Worm (Caenorhabditis elegans) whole organism, L1 larva: ENCODE data around the gene glp-1.

Source experiments
- C16A3.4 ChIP-seq: fragments of 150-350 bp; optimal IDR thresholded peaks from 2 replicates; lab custom pipeline; 2014; ENCODE audit warnings: missing biosample characterization, missing genetic modification characterization
- C34B4.2 ChIP-seq: sonication (generic microtip); optimal IDR thresholded peaks from 2 replicates; lab custom pipeline; 2017; ENCODE audit warnings: mild to moderate bottlenecking, missing genetic modification characterization, missing compliant biosample characterization
- Y116A8C.19 ChIP-seq: sonication (generic microtip); optimal IDR thresholded peaks from 2 replicates; lab custom pipeline; 2016; ENCODE audit warnings: missing compliant biosample characterization, missing genetic modification characterization, borderline replicate concordance
- alr-1 ChIP-seq: fragments of 200-800 bp; sonication (Bioruptor generic); optimal IDR thresholded peaks from 2 replicates; lab custom pipeline; 2018; ENCODE audit warnings: borderline replicate concordance, mild to moderate bottlenecking, missing genetic modification characterization, missing compliant biosample characterization
- aly-2 ChIP-seq: fragments of 150-350 bp; optimal IDR thresholded peaks from 2 replicates; lab custom pipeline; 2014; ENCODE audit warnings: missing biosample characterization, missing genetic modification characterization
- blmp-1 ChIP-seq: fragments of 150-350 bp; optimal IDR thresholded peaks from 2 replicates; lab custom pipeline; 2014; ENCODE audit warnings: missing biosample characterization, missing genetic modification characterization
- ceh-63 ChIP-seq: fragments of 200-800 bp; sonication (Bioruptor generic); optimal IDR thresholded peaks from 2 replicates; lab custom pipeline; 2018; ENCODE audit warnings: mild to moderate bottlenecking, missing genetic modification characterization, missing compliant biosample characterization
- ceh-8 ChIP-seq: fragments of 200-800 bp; sonication (Bioruptor generic); optimal IDR thresholded peaks from 2 replicates; lab custom pipeline; 2018; ENCODE audit warnings: mild to moderate bottlenecking, missing genetic modification characterization, moderate library complexity, missing compliant biosample characterization
- ceh-90 ChIP-seq: sonication (generic microtip); optimal IDR thresholded peaks from 2 replicates; lab custom pipeline; 2016; ENCODE audit warnings: missing genetic modification characterization, missing compliant biosample characterization
- dpl-1 ChIP-seq, 3 experiments: fragments of 150-350 bp in 2 of 3; sonication (generic microtip) in 1 of 3; optimal IDR thresholded peaks; 2 replicates each; lab custom pipeline; 2014 to 2017; ENCODE audit warnings: missing biosample characterization in 3 of 3, missing genetic modification characterization in 3 of 3, missing genetic modification reagents in 3 of 3
- efl-1 ChIP-seq, 4 experiments: fragments of 150-350 bp; optimal IDR thresholded peaks in 3 of 4; peaks in 1 of 4; 1 replicate in 1 of 4; 2 replicates in 3 of 4; lab custom pipeline; 2014; ENCODE audit warnings: missing biosample characterization in 2 of 4, missing genetic modification characterization in 2 of 4, missing genetic modification reagents in 2 of 4
- efl-3 ChIP-seq: fragments of 200-800 bp; sonication (Bioruptor generic); optimal IDR thresholded peaks from 2 replicates; lab custom pipeline; 2018; ENCODE audit warnings: mild to moderate bottlenecking, missing genetic modification characterization, missing compliant biosample characterization
- egl-27 ChIP-seq, 2 experiments: fragments of 150-350 bp in 1 of 2; sonication (generic microtip); optimal IDR thresholded peaks; 3 replicates each; lab custom pipeline; 2017 to 2018; ENCODE audit warnings: missing biosample characterization in 2 of 2, missing genetic modification characterization in 2 of 2, missing genetic modification reagents in 2 of 2
- elt-2 ChIP-seq: sonication (generic microtip); optimal IDR thresholded peaks from 2 replicates; lab custom pipeline; 2016; ENCODE audit warnings: missing genetic modification characterization, mild to moderate bottlenecking, inconsistent platforms, missing compliant biosample characterization, missing genetic modification reagents
- elt-3 ChIP-seq, 6 experiments: fragments of 150-350 bp in 1 of 6; sonication (generic microtip); optimal IDR thresholded peaks; 2 replicates each; lab custom pipeline; 2017 to 2018; ENCODE audit warnings: missing biosample characterization in 6 of 6, missing genetic modification characterization in 6 of 6, inconsistent platforms in 1 of 6
- fkh-10 ChIP-seq: sonication (generic microtip); optimal IDR thresholded peaks from 2 replicates; lab custom pipeline; 2017; ENCODE audit warnings: missing biosample characterization, missing genetic modification reagents, missing genetic modification characterization
- grh-1 ChIP-seq: fragments of 200-800 bp; sonication (Bioruptor generic); IDR thresholded peaks from 2 replicates; pipeline ENCODE4 v1.3.6; 2022; ENCODE audit warnings: missing genetic modification reagents, missing genetic modification characterization, missing compliant biosample characterization
- hlh-4 ChIP-seq: sonication (generic microtip); optimal IDR thresholded peaks from 2 replicates; lab custom pipeline; 2016; ENCODE audit warnings: mild to moderate bottlenecking, missing genetic modification characterization, missing compliant biosample characterization
- hpl-2 ChIP-seq: fragments of 150-350 bp; optimal IDR thresholded peaks from 2 replicates; lab custom pipeline; 2014; ENCODE audit warnings: missing biosample characterization, missing genetic modification reagents, missing genetic modification characterization
- irx-1 ChIP-seq: sonication (generic microtip); optimal IDR thresholded peaks from 2 replicates; lab custom pipeline; 2016; ENCODE audit warnings: missing genetic modification characterization, missing compliant biosample characterization
- isw-1 ChIP-seq: fragments of 200-800 bp; sonication (Bioruptor generic); IDR thresholded peaks from 2 replicates; pipeline ENCODE4 v1.3.6; 2022; ENCODE audit warnings: missing genetic modification characterization, missing compliant biosample characterization
- jun-1 ChIP-seq: fragments of 150-350 bp; optimal IDR thresholded peaks from 2 replicates; lab custom pipeline; 2014; ENCODE audit warnings: missing biosample characterization, missing genetic modification reagents, missing genetic modification characterization
- lin-15B ChIP-seq: fragments of 150-350 bp; sonication (generic microtip); optimal IDR thresholded peaks from 3 replicates; lab custom pipeline; 2014; ENCODE audit warnings: missing biosample characterization, missing genetic modification characterization
- lir-3 ChIP-seq: sonication (generic microtip); optimal IDR thresholded peaks from 2 replicates; lab custom pipeline; 2016; ENCODE audit warnings: mild to moderate bottlenecking, missing genetic modification characterization, moderate library complexity, missing compliant biosample characterization; ENCODE audit not compliant: poor library complexity
- lsy-2 ChIP-seq, 2 experiments: fragments of 150-350 bp; optimal IDR thresholded peaks; 2 replicates each; lab custom pipeline; 2014; ENCODE audit warnings: missing biosample characterization in 2 of 2, missing genetic modification characterization in 2 of 2
- mab-9 ChIP-seq: fragments of 200-800 bp; sonication (Bioruptor generic); IDR thresholded peaks from 2 replicates; pipeline ENCODE4 v1.3.6; 2022; ENCODE audit warnings: missing genetic modification reagents, missing genetic modification characterization, missing compliant biosample characterization
- mdl-1 ChIP-seq, 2 experiments: fragments of 150-350 bp; optimal IDR thresholded peaks; 2 replicates each; lab custom pipeline; 2014 to 2017; ENCODE audit warnings: missing biosample characterization in 2 of 2, missing genetic modification characterization in 2 of 2, inconsistent platforms in 1 of 2
- mef-2 ChIP-seq: fragments of 150-350 bp; optimal IDR thresholded peaks from 2 replicates; lab custom pipeline; 2014; ENCODE audit warnings: missing biosample characterization, missing genetic modification characterization
- mep-1 ChIP-seq: fragments of 150-350 bp; optimal IDR thresholded peaks from 2 replicates; lab custom pipeline; 2014; ENCODE audit warnings: missing biosample characterization, missing genetic modification characterization
- nhr-12 ChIP-seq: sonication (generic microtip); optimal IDR thresholded peaks from 2 replicates; lab custom pipeline; 2017; ENCODE audit warnings: missing biosample characterization, missing genetic modification characterization
- nhr-19 ChIP-seq: fragments of 200-800 bp; sonication (Bioruptor generic); conservative IDR thresholded peaks from 2 replicates; pipeline ENCODE4 v1.3.6; 2022; ENCODE audit warnings: missing genetic modification characterization, missing compliant biosample characterization
- nhr-20 ChIP-seq: sonication (generic microtip); optimal IDR thresholded peaks from 2 replicates; lab custom pipeline; 2016; ENCODE audit warnings: mild to moderate bottlenecking, missing genetic modification characterization, missing compliant biosample characterization
- nhr-237 ChIP-seq: fragments of 150-350 bp; optimal IDR thresholded peaks from 2 replicates; lab custom pipeline; 2014; ENCODE audit warnings: missing biosample characterization, missing genetic modification characterization
- nhr-28 ChIP-seq: fragments of 150-350 bp; optimal IDR thresholded peaks from 2 replicates; lab custom pipeline; 2014; ENCODE audit warnings: missing biosample characterization, missing genetic modification characterization
- nhr-84 ChIP-seq: sonication (generic microtip); optimal IDR thresholded peaks from 2 replicates; lab custom pipeline; 2017; ENCODE audit warnings: missing biosample characterization, missing genetic modification characterization
- nhr-90 ChIP-seq: sonication (generic microtip); optimal IDR thresholded peaks from 2 replicates; lab custom pipeline; 2016; ENCODE audit warnings: mild to moderate bottlenecking, missing genetic modification characterization, missing compliant biosample characterization; ENCODE audit not compliant: poor library complexity
- pax-3 ChIP-seq: fragments of 200-800 bp; sonication (Bioruptor generic); optimal IDR thresholded peaks from 2 replicates; lab custom pipeline; 2018; ENCODE audit warnings: mild to moderate bottlenecking, missing genetic modification characterization, moderate library complexity, missing compliant biosample characterization
- pqm-1 ChIP-seq: sonication (generic microtip); optimal IDR thresholded peaks from 3 replicates; lab custom pipeline; 2017; ENCODE audit warnings: missing biosample characterization, missing genetic modification characterization
- snpc-4 ChIP-seq: fragments of 150-350 bp; optimal IDR thresholded peaks from 2 replicates; lab custom pipeline; 2014; ENCODE audit warnings: missing biosample characterization, missing genetic modification characterization
- sox-4 ChIP-seq: sonication (generic microtip); optimal IDR thresholded peaks from 2 replicates; lab custom pipeline; 2016; ENCODE audit warnings: missing genetic modification characterization, missing compliant biosample characterization
- sptf-1 ChIP-seq: fragments of 150-350 bp; optimal IDR thresholded peaks from 2 replicates; lab custom pipeline; 2014; ENCODE audit warnings: missing biosample characterization, missing genetic modification characterization
- sup-37 ChIP-seq: fragments of 200-800 bp; sonication (Bioruptor generic); optimal IDR thresholded peaks from 2 replicates; lab custom pipeline; 2018; ENCODE audit warnings: mild to moderate bottlenecking, missing genetic modification characterization, missing compliant biosample characterization
- tbx-2 ChIP-seq: sonication (generic microtip); optimal IDR thresholded peaks from 2 replicates; lab custom pipeline; 2016; ENCODE audit warnings: missing genetic modification characterization, missing compliant biosample characterization
- tlp-1 ChIP-seq: fragments of 150-350 bp; optimal IDR thresholded peaks from 2 replicates; lab custom pipeline; 2014; ENCODE audit warnings: missing biosample characterization, missing genetic modification characterization
- unc-130 ChIP-seq: fragments of 150-350 bp; optimal IDR thresholded peaks from 2 replicates; lab custom pipeline; 2017; ENCODE audit warnings: missing biosample characterization, missing genetic modification characterization, inconsistent platforms
- unc-30 ChIP-seq: sonication (generic microtip); optimal IDR thresholded peaks from 2 replicates; lab custom pipeline; 2017; ENCODE audit warnings: missing biosample characterization, missing genetic modification characterization
- zag-1 ChIP-seq: fragments of 150-350 bp; optimal IDR thresholded peaks from 2 replicates; lab custom pipeline; 2014; ENCODE audit warnings: missing biosample characterization, missing genetic modification characterization
- ztf-11 ChIP-seq, 2 experiments: sonication (generic microtip); optimal IDR thresholded peaks; 2 replicates each; lab custom pipeline; 2016 to 2017; ENCODE audit warnings: missing genetic modification characterization in 2 of 2, missing biosample characterization in 1 of 2, missing compliant biosample characterization in 1 of 2
- ztf-4 ChIP-seq: fragments of 150-350 bp; optimal IDR thresholded peaks from 2 replicates; lab custom pipeline; 2014; ENCODE audit warnings: missing biosample characterization, missing genetic modification characterization

Gene glp-1

ce11 chrIII:9053740-9054252 lies 38.2 kb upstream of the glp-1 start, which contains the start of gene R107.5 (continued):
- peak; percentile 91 for TF ChIP-seq jun-1 (tag; lab: Kevin White, UChicago)
- TF ChIP-seq efl-3: no peak
- TF ChIP-seq lir-3: peak; percentile 49
- TF ChIP-seq mep-1: peak; percentile 94
- TF ChIP-seq snpc-4 (tag; lab: Kevin White, UChicago): peak; percentile 65
- peak; percentile 71 to 77 (median 74) for TF ChIP-seq dpl-1 (GFP tag; optimal IDR thresholded peaks at IDR 0.05; lab: Kevin White, UChicago)
- TF ChIP-seq mab-9 (GFP tag; lab: Robert Waterston, UW): peak; percentile 97
- peak; percentile 75 for TF ChIP-seq isw-1 (GFP tag; lab: Robert Waterston, UW)
- peak; percentile 65 for TF ChIP-seq sup-37 (GFP tag; lab: Kevin White, UChicago)
- TF ChIP-seq Y116A8C.19 (tag; lab: Kevin White, UChicago): no peak
- TF ChIP-seq blmp-1 (tag; lab: Kevin White, UChicago): peak; percentile 98
- TF ChIP-seq C34B4.2 (tag; lab: Kevin White, UChicago): peak; percentile 40
- TF ChIP-seq unc-30 (tag; lab: Kevin White, UChicago): no peak
- TF ChIP-seq nhr-90 (tag; lab: Kevin White, UChicago): peak; percentile 94
- peak in 4 of 6 experiments; percentile 50 to 96 (median 81) for TF ChIP-seq elt-3 (tag; optimal IDR thresholded peaks at IDR 0.05; lab: Kevin White, UChicago)
- TF ChIP-seq hpl-2 (GFP tag; lab: Kevin White, UChicago): no peak
- TF ChIP-seq elt-2 (tag; lab: Kevin White, UChicago): peak; percentile 75
- no peak for TF ChIP-seq sptf-1 (tag; lab: Kevin White, UChicago)
- TF ChIP-seq pqm-1 (tag; lab: Kevin White, UChicago): peak; percentile 41
- TF ChIP-seq alr-1 (tag; lab: Kevin White, UChicago): no peak
- TF ChIP-seq fkh-10 (GFP tag; lab: Kevin White, UChicago): peak; percentile 4
- TF ChIP-seq grh-1 (GFP tag; lab: Robert Waterston, UW): peak; percentile 91
- peak; percentile 81 to 90 for TF ChIP-seq lsy-2 (tag; optimal IDR thresholded peaks at IDR 0.05; lab: Kevin White, UChicago)
- peak; percentile 83 for TF ChIP-seq C16A3.4
- peak; percentile 83 to 99 for TF ChIP-seq mdl-1 (tag; optimal IDR thresholded peaks at IDR 0.05; lab: Kevin White, UChicago)
- peak; percentile 92 for TF ChIP-seq nhr-19 (GFP tag; lab: Robert Waterston, UW)
- no peak for TF ChIP-seq nhr-28 (tag; lab: Kevin White, UChicago)
- peak in 1 of 2 experiments; percentile 65 for TF ChIP-seq ztf-11 (tag; optimal IDR thresholded peaks at IDR 0.05; lab: Kevin White, UChicago)
- no peak for TF ChIP-seq nhr-12 (tag; lab: Kevin White, UChicago)
- peak; percentile 22 for TF ChIP-seq sox-4 (tag; lab: Kevin White, UChicago)
- no peak for TF ChIP-seq nhr-84
- TF ChIP-seq egl-27 (tag; optimal IDR thresholded peaks at IDR 0.05; lab: Kevin White, UChicago): peak; percentile 17 to 61
- TF ChIP-seq lin-15B (tag; lab: Kevin White, UChicago): peak; percentile 40
- peak; percentile 93 for TF ChIP-seq nhr-237 (tag; lab: Kevin White, UChicago)
- TF ChIP-seq ceh-63 (GFP tag; lab: Kevin White, UChicago): peak; percentile 55
- peak; percentile 75 for TF ChIP-seq ceh-8 (GFP tag; lab: Kevin White, UChicago)
- TF ChIP-seq tlp-1 (tag; lab: Kevin White, UChicago): peak; percentile 22
- TF ChIP-seq irx-1: peak; percentile 83
- no peak for TF ChIP-seq mef-2 (tag; lab: Kevin White, UChicago)
- TF ChIP-seq nhr-20 (tag; lab: Kevin White, UChicago): peak; percentile 98
- TF ChIP-seq pax-3 (tag; lab: Kevin White, UChicago): peak; percentile 91
- peak; percentile 75 to 80 for TF ChIP-seq efl-1 (optimal IDR thresholded peaks at IDR 0.05; lab: Kevin White, UChicago)
- TF ChIP-seq efl-1 (GFP tag; optimal IDR thresholded peaks at IDR 0.05 in 1 of 2; lab: Kevin White, UChicago): peak; percentile 73 to 95
- TF ChIP-seq tbx-2 (tag; lab: Kevin White, UChicago): peak; percentile 89
- no peak for TF ChIP-seq zag-1 (tag; lab: Kevin White, UChicago)
- no peak for TF ChIP-seq hlh-4 (tag; lab: Kevin White, UChicago)
- TF ChIP-seq unc-130 (tag; lab: Kevin White, UChicago): peak; percentile 97
- peak; percentile 54 for TF ChIP-seq aly-2 (tag; lab: Kevin White, UChicago)
- TF ChIP-seq ztf-4 (tag; lab: Kevin White, UChicago): peak; percentile 97
- no peak for TF ChIP-seq ceh-90 (tag; lab: Kevin White, UChicago)
